Worm (Caenorhabditis elegans): ENCODE data around the gene rpb-6.

- no peak for TF ChIP-seq rpc-1 (optimal IDR thresholded peaks at IDR 0.05)
- TF ChIP-seq rpc-1 (tag; optimal IDR thresholded peaks at IDR 0.05): no peak
- TF ChIP-seq nhr-27 (tag; optimal IDR thresholded peaks at IDR 0.05): no peak
Measured at ce11 chrII:10574177-10574576, 5.0 kb upstream of the rpb-6 start.

All from whole organism, young adult.